Fruit fly (Drosophila melanogaster): ENCODE measurements around the gene eIF3g1.

Gene eIF3g1

DNA sequence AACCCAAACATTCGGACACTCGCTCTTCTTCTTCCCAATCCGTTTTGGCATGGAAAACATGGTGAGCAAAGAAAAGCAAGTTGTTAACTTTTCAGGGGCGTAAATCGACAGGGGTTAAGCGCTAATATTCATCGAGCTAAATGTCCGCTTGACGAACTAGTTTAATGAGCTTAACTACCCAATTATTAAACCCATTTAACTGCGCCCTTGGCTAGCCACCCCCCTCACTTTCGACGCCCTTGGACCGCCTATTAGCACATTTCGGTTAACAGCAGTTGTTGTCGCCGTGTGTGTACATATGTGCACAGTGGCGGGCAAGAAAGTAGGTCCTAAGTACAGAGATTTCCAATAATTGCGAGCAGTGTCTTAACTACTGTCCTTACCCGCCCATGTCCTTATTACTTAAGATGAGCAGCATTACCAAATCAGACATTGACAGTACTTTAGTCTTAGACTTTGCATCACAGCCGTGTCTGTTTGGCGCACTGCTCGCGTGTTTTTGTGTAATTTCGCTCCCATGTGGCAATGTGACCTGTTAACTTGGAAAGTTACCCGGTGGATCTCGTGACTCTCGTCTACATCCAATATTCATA lies 20.6 kb downstream of the eIF3g1 start (continued):
- TF ChIP-seq fu2 (GFP tag; optimal IDR thresholded peaks at IDR 0.05): peak; percentile 96
- TF ChIP-seq CG10366 (GFP tag; IDR thresholded peaks at IDR 0.05): peak; percentile 94
- TF ChIP-seq CG6791 (GFP tag; IDR thresholded peaks at IDR 0.05; ENCODE audit: partially characterized antibody): no peak
- no peak for TF ChIP-seq CG16813 (GFP tag; IDR thresholded peaks at IDR 0.05; ENCODE audit: partially characterized antibody)
- TF ChIP-seq vfl (GFP tag; optimal IDR thresholded peaks at IDR 0.05): peak; percentile 95
- TF ChIP-seq CG8944 (GFP tag; optimal IDR thresholded peaks at IDR 0.05): peak; percentile 93
- peak; percentile 73 for TF ChIP-seq Asciz (GFP tag; optimal IDR thresholded peaks at IDR 0.05)
- peak; percentile 87 for TF ChIP-seq jigr1 (GFP tag; IDR thresholded peaks at IDR 0.05)
- no peak for TF ChIP-seq Dip2 (GFP tag; IDR thresholded peaks at IDR 0.05)
- TF ChIP-seq otp (GFP tag; IDR thresholded peaks at IDR 0.05): peak; percentile 96
- TF ChIP-seq CG4404 (GFP tag; IDR thresholded peaks at IDR 0.05): peak; percentile 87
- peak; percentile 83 for TF ChIP-seq CG13123 (GFP tag; optimal IDR thresholded peaks at IDR 0.05)
- peak; percentile 13 for TF ChIP-seq CG10565 (GFP tag; optimal IDR thresholded peaks at IDR 0.05)
- peak; percentile 98 for TF ChIP-seq lilli (GFP tag; optimal IDR thresholded peaks at IDR 0.05)
- TF ChIP-seq btn (GFP tag; optimal IDR thresholded peaks at IDR 0.05): peak; percentile 74
- TF ChIP-seq CG18764 (GFP tag; optimal IDR thresholded peaks at IDR 0.05): peak; percentile 78
- peak; percentile 63 for TF ChIP-seq CG8281 (tag; optimal IDR thresholded peaks at IDR 0.05)
- peak; percentile 82 for TF ChIP-seq fd96Cb (tag; optimal IDR thresholded peaks at IDR 0.05)
- TF ChIP-seq CG6689 (GFP tag; IDR thresholded peaks at IDR 0.05): peak; percentile 88
- peak; percentile 86 for TF ChIP-seq Oli (tag; optimal IDR thresholded peaks at IDR 0.05)
- peak; percentile 97 for TF ChIP-seq Drgx (GFP tag; IDR thresholded peaks at IDR 0.05)
- TF ChIP-seq ro (GFP tag; IDR thresholded peaks at IDR 0.05): peak; percentile 72; the same call in 1 of the 2 replicates
- peak; percentile 92 for TF ChIP-seq CG31224 (GFP tag; IDR thresholded peaks at IDR 0.05)
- TF ChIP-seq CG11695 (GFP tag; IDR thresholded peaks at IDR 0.05): peak; percentile 90
- peak; percentile 16 for TF ChIP-seq CG2202 (tag; optimal IDR thresholded peaks at IDR 0.05)
- peak; percentile 97 for TF ChIP-seq CG18599 (GFP tag; optimal IDR thresholded peaks at IDR 0.05)
- peak; percentile 94 for TF ChIP-seq Rx (GFP tag; IDR thresholded peaks at IDR 0.05)
- TF ChIP-seq trh (GFP tag; optimal IDR thresholded peaks at IDR 0.05): peak; percentile 80
- peak; percentile 97 for TF ChIP-seq CG32532 (GFP tag; IDR thresholded peaks at IDR 0.05)
- TF ChIP-seq CG12659 (GFP tag; optimal IDR thresholded peaks at IDR 0.05): peak; percentile 93
- peak; percentile 83 for TF ChIP-seq nmo (GFP tag; optimal IDR thresholded peaks at IDR 0.05)
- TF ChIP-seq CG7928 (GFP tag; optimal IDR thresholded peaks at IDR 0.05): peak; percentile 60
- TF ChIP-seq Xbp1 (GFP tag; optimal IDR thresholded peaks at IDR 0.05): peak; percentile 93
- peak; percentile 78 for TF ChIP-seq phol (tag; optimal IDR thresholded peaks at IDR 0.05)
- TF ChIP-seq HLH54F (GFP tag; optimal IDR thresholded peaks at IDR 0.05): peak; percentile 97
- TF ChIP-seq ara (GFP tag; IDR thresholded peaks at IDR 0.05): peak; percentile 88
- TF ChIP-seq lab (GFP tag; optimal IDR thresholded peaks at IDR 0.05): peak; percentile 97
- peak; percentile 5 for TF ChIP-seq corto (GFP tag; optimal IDR thresholded peaks at IDR 0.05)
- TF ChIP-seq dpn (GFP tag; optimal IDR thresholded peaks at IDR 0.05): peak; percentile 94 to 95
- peak; percentile 93 for TF ChIP-seq bcd (GFP tag; optimal IDR thresholded peaks at IDR 0.05)
- no peak for TF ChIP-seq nom (GFP tag; optimal IDR thresholded peaks at IDR 0.05)
- peak; percentile 16 for TF ChIP-seq CG10543 (GFP tag; optimal IDR thresholded peaks at IDR 0.05)
- TF ChIP-seq CG32767 (GFP tag; IDR thresholded peaks at IDR 0.05): peak; percentile 80
- TF ChIP-seq Poxn (GFP tag; IDR thresholded peaks at IDR 0.05): peak; percentile 89
- peak; percentile 95 for TF ChIP-seq Mrtf (GFP tag; IDR thresholded peaks at IDR 0.05)
- peak; percentile 92 to 94 for TF ChIP-seq Pdp1 (GFP tag; optimal IDR thresholded peaks at IDR 0.05)
- peak; percentile 82 for TF ChIP-seq ewg (GFP tag; optimal IDR thresholded peaks at IDR 0.05)
- TF ChIP-seq inv (GFP tag; IDR thresholded peaks at IDR 0.05; ENCODE audit: partially characterized antibody): no peak
- TF ChIP-seq onecut (GFP tag; IDR thresholded peaks at IDR 0.05): peak; percentile 74
- TF ChIP-seq chn (GFP tag; optimal IDR thresholded peaks at IDR 0.05): peak; percentile 87
